Worm (Caenorhabditis elegans) whole organism, mixed stage, embryonic: Measurements from ENCODE around the gene Y77E11A.7.

ENCODE experiments used
- lin-13 ChIP-seq: fragments of 150-350 bp; optimal IDR thresholded peaks from 2 replicates; lab custom pipeline; 2014; ENCODE audit warnings: missing biosample characterization, missing genetic modification characterization
- lsy-2 ChIP-seq: fragments of 150-350 bp; optimal IDR thresholded peaks from 2 replicates; lab custom pipeline; 2014; ENCODE audit warnings: missing biosample characterization, missing genetic modification characterization
- mep-1 ChIP-seq: fragments of 150-350 bp; optimal IDR thresholded peaks from 2 replicates; lab custom pipeline; 2017; ENCODE audit warnings: missing biosample characterization, missing genetic modification reagents, missing genetic modification characterization, inconsistent platforms
- mls-2 ChIP-seq: sonication (generic microtip); optimal IDR thresholded peaks from 2 replicates; lab custom pipeline; 2016; ENCODE audit warnings: mild to moderate bottlenecking, missing genetic modification characterization, moderate library complexity, missing compliant biosample characterization
- nhr-12 ChIP-seq: fragments of 150-350 bp; optimal IDR thresholded peaks from 2 replicates; lab custom pipeline; 2014; ENCODE audit warnings: missing biosample characterization, missing genetic modification characterization
- nhr-237 ChIP-seq: fragments of 150-350 bp; optimal IDR thresholded peaks from 2 replicates; lab custom pipeline; 2014; ENCODE audit warnings: missing biosample characterization, missing genetic modification characterization
- nhr-28 ChIP-seq: fragments of 150-350 bp; optimal IDR thresholded peaks from 2 replicates; lab custom pipeline; 2014; ENCODE audit warnings: missing biosample characterization, missing genetic modification characterization
- nhr-76 ChIP-seq: sonication (generic microtip); optimal IDR thresholded peaks from 2 replicates; lab custom pipeline; 2017; ENCODE audit warnings: missing biosample characterization, missing genetic modification characterization
- pha-4 ChIP-seq: fragments of 150-350 bp; optimal IDR thresholded peaks from 2 replicates; lab custom pipeline; 2018; ENCODE audit warnings: missing biosample characterization, missing genetic modification reagents, missing genetic modification characterization
- snpc-4 ChIP-seq: fragments of 150-350 bp; optimal IDR thresholded peaks from 2 replicates; lab custom pipeline; 2014; ENCODE audit warnings: missing biosample characterization, missing genetic modification characterization
- tbx-8 ChIP-seq: fragments of 200-800 bp; sonication (Bioruptor generic); optimal IDR thresholded peaks from 2 replicates; lab custom pipeline; 2018; ENCODE audit warnings: mild to moderate bottlenecking, missing genetic modification characterization, moderate library complexity, missing compliant biosample characterization
- unc-62 ChIP-seq: fragments of 150-350 bp; optimal IDR thresholded peaks from 2 replicates; lab custom pipeline; 2014; ENCODE audit warnings: missing biosample characterization, missing genetic modification reagents, missing genetic modification characterization
- ztf-11 ChIP-seq: fragments of 150-350 bp; optimal IDR thresholded peaks from 2 replicates; lab custom pipeline; 2014; ENCODE audit warnings: missing biosample characterization, missing genetic modification characterization

DNA sequence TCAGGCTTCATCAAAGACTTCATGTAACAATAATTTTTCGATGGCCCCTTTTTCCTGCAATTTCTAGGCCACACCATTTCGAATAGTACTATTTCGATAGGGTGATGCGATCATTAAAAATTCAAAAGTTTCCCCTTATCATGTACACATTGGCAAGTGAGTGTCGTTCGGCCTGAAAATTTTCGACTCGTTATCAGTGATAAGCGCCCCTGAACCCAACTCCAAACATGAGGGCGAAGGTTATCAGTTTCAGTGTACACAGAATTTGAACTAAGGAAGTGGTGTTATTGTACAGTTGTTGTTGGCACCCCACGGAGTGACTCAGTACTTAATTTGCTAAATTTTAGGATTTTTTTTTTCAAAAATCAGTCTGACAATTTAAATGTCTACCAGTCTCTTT, 40.7 kb downstream of the Y77E11A.7 start:
- no peak for TF ChIP-seq mls-2 (tag; lab: Kevin White, UChicago)
- no peak for TF ChIP-seq lin-13 (tag; lab: Kevin White, UChicago)
- no peak for TF ChIP-seq unc-62
- TF ChIP-seq mep-1 = no peak
- no peak for TF ChIP-seq snpc-4
- no peak for TF ChIP-seq nhr-237 (tag; lab: Kevin White, UChicago)
- TF ChIP-seq nhr-28 = no peak
- no peak for TF ChIP-seq nhr-76 (tag; lab: Kevin White, UChicago)
- TF ChIP-seq tbx-8 = no peak
- TF ChIP-seq lsy-2 (tag; lab: Kevin White, UChicago) = no peak
- no peak for TF ChIP-seq pha-4
- no peak for TF ChIP-seq ztf-11 (tag; lab: Kevin White, UChicago)
- TF ChIP-seq nhr-12 (tag; lab: Kevin White, UChicago) = no peak
